Worm (Caenorhabditis elegans) whole organism, mixed stage, embryonic: ENCODE data around the gene gmn-1.

Source experiments
- nhr-28 ChIP-seq: fragments of 150-350 bp; optimal IDR thresholded peaks from 2 replicates; lab custom pipeline; 2014; ENCODE audit warnings: missing biosample characterization, missing genetic modification characterization
- unc-39 ChIP-seq: fragments of 150-350 bp; optimal IDR thresholded peaks from 2 replicates; lab custom pipeline; 2014; ENCODE audit warnings: missing biosample characterization, missing genetic modification characterization

DNA sequence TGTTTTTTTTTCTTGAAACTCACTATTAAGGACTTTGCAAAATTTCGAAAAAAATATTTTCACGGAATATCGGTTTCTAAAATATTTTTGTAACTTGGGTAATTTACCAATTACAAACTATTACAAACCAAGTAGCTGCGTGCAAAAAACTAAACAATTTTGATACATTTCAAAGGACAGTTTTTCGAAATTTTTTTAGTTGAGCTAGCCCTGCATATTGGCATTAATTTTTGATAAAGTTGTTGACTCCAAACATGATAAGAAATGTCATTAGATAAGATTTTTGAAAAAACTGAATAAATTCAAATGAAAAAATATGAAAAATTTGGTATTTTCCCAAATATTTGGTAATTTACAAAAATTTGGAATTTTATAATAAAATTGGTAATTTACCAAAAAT is 36.9 kb downstream of the gmn-1 start:
- TF ChIP-seq nhr-28 (tag; lab: Kevin White, UChicago) (no peak), unc-39 (tag; lab: Kevin White, UChicago) (no peak)
